Worm (Caenorhabditis elegans) whole organism, L1 larva: ENCODE data around the gene unc-32.

Experiments used
- C16A3.4 ChIP-seq: fragments of 150-350 bp; optimal IDR thresholded peaks from 2 replicates; lab custom pipeline; 2014; ENCODE audit warnings: missing biosample characterization, missing genetic modification characterization
- F16B12.6 ChIP-seq: fragments of 150-350 bp; optimal IDR thresholded peaks from 2 replicates; lab custom pipeline; 2014; ENCODE audit warnings: missing biosample characterization, missing genetic modification characterization
- ceh-63 ChIP-seq: fragments of 200-800 bp; sonication (Bioruptor generic); optimal IDR thresholded peaks from 2 replicates; lab custom pipeline; 2018; ENCODE audit warnings: mild to moderate bottlenecking, missing genetic modification characterization, missing compliant biosample characterization
- ceh-82 ChIP-seq, 3 experiments: fragments of 150-350 bp in 1 of 3; sonication (generic microtip) in 2 of 3; optimal IDR thresholded peaks; 2 replicates each; lab custom pipeline; 2014 to 2017; ENCODE audit warnings: missing biosample characterization in 3 of 3, missing genetic modification characterization in 3 of 3
- ceh-88 ChIP-seq: fragments of 200-800 bp; sonication (Bioruptor generic); IDR thresholded peaks from 2 replicates; pipeline ENCODE4 v1.3.6; 2022; ENCODE audit warnings: missing genetic modification characterization, missing compliant biosample characterization
- ces-1 ChIP-seq: fragments of 150-350 bp; optimal IDR thresholded peaks from 2 replicates; lab custom pipeline; 2014; ENCODE audit warnings: missing biosample characterization, missing genetic modification reagents, missing genetic modification characterization
- efl-1 ChIP-seq, 4 experiments: fragments of 150-350 bp; optimal IDR thresholded peaks in 3 of 4; peaks in 1 of 4; 1 replicate in 1 of 4; 2 replicates in 3 of 4; lab custom pipeline; 2014; ENCODE audit warnings: missing biosample characterization in 2 of 4, missing genetic modification characterization in 2 of 4, missing genetic modification reagents in 2 of 4
- efl-3 ChIP-seq: fragments of 200-800 bp; sonication (Bioruptor generic); optimal IDR thresholded peaks from 2 replicates; lab custom pipeline; 2018; ENCODE audit warnings: mild to moderate bottlenecking, missing genetic modification characterization, missing compliant biosample characterization
- egl-13 ChIP-seq: sonication (generic microtip); optimal IDR thresholded peaks from 2 replicates; lab custom pipeline; 2016; ENCODE audit warnings: missing genotype, missing genetic modification reagents, missing genetic modification characterization, missing compliant biosample characterization
- egl-27 ChIP-seq, 2 experiments: fragments of 150-350 bp in 1 of 2; sonication (generic microtip); optimal IDR thresholded peaks; 3 replicates each; lab custom pipeline; 2017 to 2018; ENCODE audit warnings: missing biosample characterization in 2 of 2, missing genetic modification characterization in 2 of 2, missing genetic modification reagents in 2 of 2
- fkh-10 ChIP-seq: sonication (generic microtip); optimal IDR thresholded peaks from 2 replicates; lab custom pipeline; 2017; ENCODE audit warnings: missing biosample characterization, missing genetic modification reagents, missing genetic modification characterization
- fkh-8 ChIP-seq: sonication (generic microtip); optimal IDR thresholded peaks from 2 replicates; lab custom pipeline; 2016; ENCODE audit warnings: mild to moderate bottlenecking, missing genetic modification characterization, missing compliant biosample characterization
- fos-1 ChIP-seq: fragments of 150-350 bp; optimal IDR thresholded peaks from 2 replicates; lab custom pipeline; 2014; ENCODE audit warnings: missing biosample characterization, missing genetic modification characterization
- jun-1 ChIP-seq: fragments of 150-350 bp; optimal IDR thresholded peaks from 2 replicates; lab custom pipeline; 2014; ENCODE audit warnings: missing biosample characterization, missing genetic modification reagents, missing genetic modification characterization
- lin-14 ChIP-seq: fragments of 200-800 bp; sonication (Bioruptor generic); optimal IDR thresholded peaks from 2 replicates; lab custom pipeline; 2018; ENCODE audit warnings: mild to moderate bottlenecking, missing genetic modification characterization, moderate library complexity, missing compliant biosample characterization
- lin-15B ChIP-seq: fragments of 150-350 bp; sonication (generic microtip); optimal IDR thresholded peaks from 3 replicates; lab custom pipeline; 2014; ENCODE audit warnings: missing biosample characterization, missing genetic modification characterization
- mdl-1 ChIP-seq, 2 experiments: fragments of 150-350 bp; optimal IDR thresholded peaks; 2 replicates each; lab custom pipeline; 2014 to 2017; ENCODE audit warnings: missing biosample characterization in 2 of 2, missing genetic modification characterization in 2 of 2, inconsistent platforms in 1 of 2
- mef-2 ChIP-seq: fragments of 150-350 bp; optimal IDR thresholded peaks from 2 replicates; lab custom pipeline; 2014; ENCODE audit warnings: missing biosample characterization, missing genetic modification characterization
- mep-1 ChIP-seq: fragments of 150-350 bp; optimal IDR thresholded peaks from 2 replicates; lab custom pipeline; 2014; ENCODE audit warnings: missing biosample characterization, missing genetic modification characterization
- nhr-11 ChIP-seq: fragments of 150-350 bp; optimal IDR thresholded peaks from 2 replicates; lab custom pipeline; 2014; ENCODE audit warnings: missing biosample characterization, missing genetic modification characterization
- nhr-20 ChIP-seq: sonication (generic microtip); optimal IDR thresholded peaks from 2 replicates; lab custom pipeline; 2016; ENCODE audit warnings: mild to moderate bottlenecking, missing genetic modification characterization, missing compliant biosample characterization
- nhr-237 ChIP-seq: fragments of 150-350 bp; optimal IDR thresholded peaks from 2 replicates; lab custom pipeline; 2014; ENCODE audit warnings: missing biosample characterization, missing genetic modification characterization
- nhr-76 ChIP-seq: sonication (generic microtip); optimal IDR thresholded peaks from 2 replicates; lab custom pipeline; 2017; ENCODE audit warnings: missing biosample characterization, missing genetic modification characterization
- nhr-77 ChIP-seq: fragments of 150-350 bp; optimal IDR thresholded peaks from 2 replicates; lab custom pipeline; 2014; ENCODE audit warnings: missing biosample characterization, missing genetic modification characterization
- nhr-85 ChIP-seq: sonication (generic microtip); peaks from one replicate; lab custom pipeline; 2016; ENCODE audit warnings: missing genetic modification characterization, inconsistent platforms, missing compliant biosample characterization
- nhr-90 ChIP-seq: sonication (generic microtip); optimal IDR thresholded peaks from 2 replicates; lab custom pipeline; 2016; ENCODE audit warnings: mild to moderate bottlenecking, missing genetic modification characterization, missing compliant biosample characterization; ENCODE audit not compliant: poor library complexity
- pax-3 ChIP-seq: fragments of 200-800 bp; sonication (Bioruptor generic); optimal IDR thresholded peaks from 2 replicates; lab custom pipeline; 2018; ENCODE audit warnings: mild to moderate bottlenecking, missing genetic modification characterization, moderate library complexity, missing compliant biosample characterization
- pqm-1 ChIP-seq: sonication (generic microtip); optimal IDR thresholded peaks from 3 replicates; lab custom pipeline; 2017; ENCODE audit warnings: missing biosample characterization, missing genetic modification characterization
- rnt-1 ChIP-seq: sonication (generic microtip); optimal IDR thresholded peaks from 2 replicates; lab custom pipeline; 2016; ENCODE audit warnings: mild to moderate bottlenecking, missing genetic modification characterization, moderate library complexity, missing compliant biosample characterization
- skn-1 ChIP-seq: fragments of 150-350 bp; optimal IDR thresholded peaks from 2 replicates; lab custom pipeline; 2014; ENCODE audit warnings: missing biosample characterization, missing genetic modification characterization
- sup-37 ChIP-seq: fragments of 200-800 bp; sonication (Bioruptor generic); optimal IDR thresholded peaks from 2 replicates; lab custom pipeline; 2018; ENCODE audit warnings: mild to moderate bottlenecking, missing genetic modification characterization, missing compliant biosample characterization
- tbx-2 ChIP-seq: sonication (generic microtip); optimal IDR thresholded peaks from 2 replicates; lab custom pipeline; 2016; ENCODE audit warnings: missing genetic modification characterization, missing compliant biosample characterization
- unc-86 ChIP-seq: sonication (generic microtip); optimal IDR thresholded peaks from 2 replicates; lab custom pipeline; 2016; ENCODE audit warnings: missing genetic modification characterization, missing compliant biosample characterization
- vab-15 ChIP-seq: sonication (generic microtip); optimal IDR thresholded peaks from 2 replicates; lab custom pipeline; 2017; ENCODE audit warnings: missing genotype, mild to moderate bottlenecking, missing genetic modification characterization, missing compliant biosample characterization
- zag-1 ChIP-seq: fragments of 150-350 bp; optimal IDR thresholded peaks from 2 replicates; lab custom pipeline; 2014; ENCODE audit warnings: missing biosample characterization, missing genetic modification characterization
- zip-4 ChIP-seq: fragments of 200-800 bp; sonication (Bioruptor generic); optimal IDR thresholded peaks from 2 replicates; lab custom pipeline; 2018; ENCODE audit warnings: mild to moderate bottlenecking, missing genetic modification characterization, moderate library complexity, missing compliant biosample characterization

The unc-32 gene

DNA sequence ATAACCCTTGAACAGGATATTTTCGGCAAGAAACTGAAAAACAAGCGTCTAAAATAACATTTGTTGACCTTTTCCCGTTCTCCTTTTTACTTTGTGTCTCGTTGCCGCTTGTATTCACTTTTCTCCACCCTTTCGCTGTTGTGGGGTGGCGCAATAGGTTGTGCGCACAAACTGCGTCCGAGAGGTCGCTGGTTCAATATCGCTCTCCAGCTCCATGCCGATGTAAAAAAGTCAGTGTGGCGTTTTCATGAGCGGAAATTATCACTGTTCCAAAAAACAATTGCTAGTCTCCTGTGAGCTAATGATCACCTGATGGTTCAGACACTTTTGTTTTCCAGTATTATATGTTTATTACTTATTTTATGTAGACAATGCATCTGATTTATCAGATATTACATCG, 32.2 kb downstream of the unc-32 start (continued):
- TF ChIP-seq nhr-77 (peak; percentile 54), pax-3 (tag; lab: Kevin White, UChicago) (peak; percentile 33), mep-1 (tag; lab: Kevin White, UChicago) (peak; percentile 83), egl-27 (tag; optimal IDR thresholded peaks at IDR 0.05; lab: Kevin White, UChicago) (no peak), nhr-11 (tag; lab: Kevin White, UChicago) (no peak), rnt-1 (peak; percentile 86), ces-1 (GFP tag; lab: Kevin White, UChicago) (no peak), pqm-1 (tag; lab: Kevin White, UChicago) (no peak), efl-3 (GFP tag; lab: Kevin White, UChicago) (no peak), C16A3.4 (tag; lab: Kevin White, UChicago) (peak; percentile 78), jun-1 (tag; lab: Kevin White, UChicago) (peak; percentile 36), nhr-237 (tag; lab: Kevin White, UChicago) (peak; percentile 18), mef-2 (tag; lab: Kevin White, UChicago) (no peak), unc-86 (tag; lab: Kevin White, UChicago) (peak; percentile 61), ceh-63 (GFP tag; lab: Kevin White, UChicago) (no peak), vab-15 (tag; lab: Kevin White, UChicago) (no peak), egl-13 (tag; lab: Kevin White, UChicago) (peak; percentile 57), nhr-76 (no peak), tbx-2 (peak; percentile 73), skn-1 (tag; lab: Kevin White, UChicago) (peak; percentile 72), ceh-82 (tag; optimal IDR thresholded peaks at IDR 0.05; lab: Kevin White, UChicago) (peak; percentile 27 to 74 (median 58))

DNA sequence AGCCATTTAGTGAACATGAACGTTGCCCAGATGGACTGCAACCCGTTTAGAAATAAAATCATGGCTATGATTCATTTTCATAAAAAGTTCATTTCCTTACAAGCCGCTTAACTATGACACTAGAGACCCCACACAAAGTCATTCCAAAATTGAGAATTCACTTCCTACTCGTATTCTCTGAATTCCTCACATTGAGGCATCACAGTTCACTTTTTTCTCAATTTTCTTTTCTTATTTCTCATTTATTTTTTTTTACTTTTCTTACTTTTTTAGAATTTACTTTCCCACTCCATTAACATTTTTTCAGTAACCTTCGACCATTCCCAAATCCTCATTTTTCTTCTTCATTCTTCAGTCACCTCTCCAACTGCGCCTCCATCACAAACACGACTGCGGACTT, 38.9 kb downstream of the unc-32 start, which contains the start of gene dhrr-1:
dhrr-1 (plus strand) TSS at position 301 of the 400 bp plus-strand sequence.
- TF ChIP-seq efl-1 (optimal IDR thresholded peaks at IDR 0.05; lab: Kevin White, UChicago): no peak
- TF ChIP-seq efl-1 (GFP tag; optimal IDR thresholded peaks at IDR 0.05 in 1 of 2; lab: Kevin White, UChicago): peak in 1 of 2 experiments; percentile 84
- no peak for TF ChIP-seq unc-86 (tag; lab: Kevin White, UChicago)
- TF ChIP-seq mdl-1 (tag; optimal IDR thresholded peaks at IDR 0.05; lab: Kevin White, UChicago): no peak
- no peak for TF ChIP-seq mef-2 (tag; lab: Kevin White, UChicago)
- TF ChIP-seq, all 84 proteins: peak for 1

DNA sequence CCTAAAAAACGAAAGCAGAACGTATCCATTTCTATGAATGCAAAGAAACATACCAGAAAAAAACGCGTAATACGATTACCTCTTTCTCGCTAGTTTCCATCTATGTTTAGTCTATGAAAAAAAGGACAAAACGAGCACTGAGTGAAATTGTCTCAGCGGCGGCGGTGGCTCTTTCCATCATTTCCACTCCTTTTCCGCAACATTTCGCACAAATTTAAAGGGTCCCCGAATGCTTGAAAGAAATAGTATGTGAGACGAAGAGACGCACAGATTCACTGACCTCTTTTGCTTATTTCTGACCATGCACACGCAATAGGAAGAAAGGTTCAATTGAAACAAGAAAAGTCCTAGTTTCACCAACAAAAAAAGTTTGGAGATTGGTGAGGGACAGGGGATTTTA, 40.9 kb downstream of the unc-32 start:
- TF ChIP-seq nhr-85 (tag; lab: Kevin White, UChicago): no peak
- TF ChIP-seq egl-27 (tag; optimal IDR thresholded peaks at IDR 0.05; lab: Kevin White, UChicago): no peak
- no peak for TF ChIP-seq F16B12.6
- TF ChIP-seq lin-14 (GFP tag; lab: Kevin White, UChicago): peak; percentile 62
- no peak for TF ChIP-seq nhr-20 (tag; lab: Kevin White, UChicago)
- no peak for TF ChIP-seq ceh-88 (GFP tag; lab: Robert Waterston, UW)
- TF ChIP-seq fkh-10 (GFP tag; lab: Kevin White, UChicago): peak; percentile 49
- TF ChIP-seq fkh-8 (tag; lab: Kevin White, UChicago): no peak
- TF ChIP-seq, all 84 proteins: peak for 2

DNA sequence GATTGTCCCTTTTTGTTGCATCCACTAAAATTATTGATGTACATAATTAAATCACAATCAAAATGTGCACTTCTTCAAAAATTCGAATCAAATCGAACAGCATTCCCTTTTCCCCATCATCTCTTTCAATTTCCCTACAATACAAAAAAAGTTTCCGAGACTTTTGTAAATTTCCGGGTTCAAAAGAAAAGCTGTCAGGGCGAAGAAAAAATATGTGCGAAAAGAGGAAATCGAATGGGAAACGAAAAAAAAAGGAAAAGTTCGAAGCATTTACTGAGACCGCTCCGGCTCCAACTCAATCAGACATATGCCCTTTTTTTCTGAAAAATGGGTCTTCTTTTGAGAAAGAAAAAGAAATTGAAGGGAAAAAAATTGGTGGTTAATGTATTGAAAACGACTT, 43.7 kb downstream of the unc-32 start:
- TF ChIP-seq lin-14 (GFP tag; lab: Kevin White, UChicago) (peak; percentile 38), nhr-90 (tag; lab: Kevin White, UChicago) (no peak), sup-37 (GFP tag; lab: Kevin White, UChicago) (no peak), lin-15B (tag; lab: Kevin White, UChicago) (no peak), fkh-10 (GFP tag; lab: Kevin White, UChicago) (peak; percentile 51), unc-86 (tag; lab: Kevin White, UChicago) (no peak)

DNA sequence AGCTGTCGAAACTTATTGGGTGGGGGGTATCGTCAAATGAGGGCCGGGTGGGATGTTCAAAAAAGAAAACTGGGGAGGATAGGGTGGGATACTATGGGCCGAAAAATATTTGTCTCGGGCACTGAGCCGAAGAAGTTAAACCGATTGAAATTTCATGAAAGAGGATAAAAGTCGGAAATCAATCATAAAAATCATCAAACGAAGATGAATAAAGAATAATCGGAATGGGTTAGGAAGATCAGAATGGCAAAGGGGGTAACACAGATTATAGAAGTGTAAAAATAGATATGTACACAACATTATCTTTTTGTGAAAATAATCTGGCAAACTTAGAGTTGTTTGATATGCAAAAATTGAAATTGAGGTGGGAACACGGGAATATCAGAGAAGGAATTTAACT, 50.1 kb downstream of the unc-32 start:
- TF ChIP-seq fkh-8 (tag; lab: Kevin White, UChicago) (no peak), nhr-11 (tag; lab: Kevin White, UChicago) (no peak), fos-1 (tag; lab: Kevin White, UChicago) (no peak), C16A3.4 (tag; lab: Kevin White, UChicago) (no peak), zag-1 (tag; lab: Kevin White, UChicago) (no peak), tbx-2 (no peak), zip-4 (GFP tag; lab: Kevin White, UChicago) (no peak)
